Worm (Caenorhabditis elegans): ENCODE data around the gene unc-30.

- no peak for TF ChIP-seq dmd-4 (tag; optimal IDR thresholded peaks at IDR 0.05; ENCODE audit: borderline replicate concordance)
- TF ChIP-seq fkh-10 (GFP tag; optimal IDR thresholded peaks at IDR 0.05): no peak
- TF ChIP-seq unc-86 (tag; optimal IDR thresholded peaks at IDR 0.05): no peak
- no peak for TF ChIP-seq ceh-24 (tag; optimal IDR thresholded peaks at IDR 0.05)
- no peak for TF ChIP-seq ceh-9 (tag; optimal IDR thresholded peaks at IDR 0.05)
- TF ChIP-seq ceh-2 (tag; optimal IDR thresholded peaks at IDR 0.05): no peak
- no peak for TF ChIP-seq ama-1 (optimal IDR thresholded peaks at IDR 0.05)
- no peak for TF ChIP-seq dve-1 (tag; optimal IDR thresholded peaks at IDR 0.05)
- TF ChIP-seq npax-4 (tag; optimal IDR thresholded peaks at IDR 0.05): no peak
Measured at ce11 chrIV:13149276-13149675, 30.5 kb downstream of the unc-30 start, which contains the start of gene nlp-79.

Measured in whole organism, late embryonic.